Worm (Caenorhabditis elegans) whole organism, L3 larva: ENCODE results near the gene srbc-32.

ENCODE experiments used
- ama-1 ChIP-seq: fragments of 150-350 bp; optimal IDR thresholded peaks from 2 replicates; lab custom pipeline; 2018
- ceh-28 ChIP-seq: fragments of 150-350 bp; optimal IDR thresholded peaks from 2 replicates; lab custom pipeline; 2014; ENCODE audit warnings: missing biosample characterization, missing genetic modification reagents, missing genetic modification characterization
- daf-12 ChIP-seq: fragments of 150-350 bp; optimal IDR thresholded peaks from 2 replicates; lab custom pipeline; 2014; ENCODE audit warnings: missing biosample characterization, missing genetic modification reagents, missing genetic modification characterization
- egl-27 ChIP-seq: sonication (generic microtip); optimal IDR thresholded peaks from 4 replicates; lab custom pipeline; 2017; ENCODE audit warnings: missing biosample characterization, missing genetic modification reagents, missing genetic modification characterization
- lin-39 ChIP-seq: fragments of 150-350 bp; optimal IDR thresholded peaks from 2 replicates; lab custom pipeline; 2018; ENCODE audit warnings: missing biosample characterization, missing genetic modification reagents, missing genetic modification characterization
- nhr-11 ChIP-seq: fragments of 150-350 bp; optimal IDR thresholded peaks from 2 replicates; lab custom pipeline; 2014; ENCODE audit warnings: missing biosample characterization, missing genetic modification characterization
- nhr-12 ChIP-seq: fragments of 150-350 bp; optimal IDR thresholded peaks from 2 replicates; lab custom pipeline; 2014; ENCODE audit warnings: missing biosample characterization, missing genetic modification characterization
- pqm-1 ChIP-seq: fragments of 150-350 bp; optimal IDR thresholded peaks from 2 replicates; lab custom pipeline; 2017; ENCODE audit warnings: missing biosample characterization, missing genetic modification characterization, inconsistent platforms
- unc-39 ChIP-seq: sonication (generic microtip); optimal IDR thresholded peaks from 4 replicates; lab custom pipeline; 2017; ENCODE audit warnings: missing biosample characterization, missing genetic modification characterization
- ztf-11 ChIP-seq: fragments of 150-350 bp; optimal IDR thresholded peaks from 2 replicates; lab custom pipeline; 2014; ENCODE audit warnings: missing biosample characterization, missing genetic modification characterization

DNA sequence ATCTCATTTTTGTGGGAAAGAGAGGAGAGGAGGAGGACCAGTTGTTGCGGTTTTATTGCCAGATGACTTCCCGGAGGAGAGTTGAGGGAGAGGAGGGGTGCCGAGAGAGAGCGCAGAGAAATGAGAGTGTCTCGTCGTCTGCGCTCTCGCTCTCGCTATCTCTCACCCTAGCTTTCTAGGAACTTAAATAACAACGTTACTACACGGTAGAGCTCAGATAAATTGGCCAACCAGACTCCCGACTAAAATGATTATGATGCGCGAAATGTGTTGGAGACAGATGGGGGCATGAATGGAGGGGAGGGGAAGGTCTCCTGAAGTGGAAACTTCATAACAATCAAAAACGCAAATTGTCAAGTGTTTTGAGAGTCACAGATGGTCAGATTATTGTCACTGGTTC lies 32.1 kb downstream of the srbc-32 start:
- TF ChIP-seq daf-12 (tag; lab: Kevin White, UChicago) (no peak), nhr-12 (tag; lab: Kevin White, UChicago) (no peak), ceh-28 (tag; lab: Kevin White, UChicago) (no peak), pqm-1 (tag; lab: Kevin White, UChicago) (no peak), ama-1 (no peak), ztf-11 (tag; lab: Kevin White, UChicago) (no peak), nhr-11 (tag; lab: Kevin White, UChicago) (no peak), unc-39 (tag; lab: Kevin White, UChicago) (no peak), lin-39 (tag; lab: Kevin White, UChicago) (peak; percentile 22), egl-27 (tag; lab: Kevin White, UChicago) (no peak)
